Fruit fly (Drosophila melanogaster) whole organism, embryonic: Measurements from ENCODE around the gene Ns1.

Experiments
- Adf1 ChIP-seq: fragments of 200-800 bp; sonication (Bioruptor generic); IDR thresholded peaks from 2 replicates; pipeline ENCODE4 v1.3.6; 2022; ENCODE audit warnings: missing biosample characterization, missing genetic modification characterization
- Atf6 ChIP-seq: fragments of 200-800 bp; sonication (Bioruptor generic); IDR thresholded peaks from 2 replicates; pipeline ENCODE4 v1.3.6; 2022; ENCODE audit warnings: missing biosample characterization, missing genetic modification characterization
- BEAF-32 ChIP-seq: fragments of 200-800 bp; sonication (Bioruptor generic); optimal IDR thresholded peaks from 3 replicates; lab custom pipeline; 2017; ENCODE audit warnings: missing biosample characterization, missing genetic modification characterization, mild to moderate bottlenecking, moderate library complexity, missing genetic modification reagents
- BtbVII ChIP-seq: fragments of 200-800 bp; sonication (Bioruptor generic); optimal IDR thresholded peaks from 3 replicates; lab custom pipeline; 2017; ENCODE audit warnings: missing biosample characterization, mild to moderate bottlenecking, missing genetic modification characterization
- C15 ChIP-seq: fragments of 200-800 bp; sonication (Bioruptor generic); IDR thresholded peaks from 3 replicates; pipeline ENCODE4 v1.3.6; 2022; ENCODE audit warnings: missing biosample characterization, missing genetic modification characterization
- CG11085 ChIP-seq: fragments of 200-800 bp; sonication (Bioruptor generic); IDR thresholded peaks from 2 replicates; pipeline ENCODE4 v1.3.6; 2022; ENCODE audit warnings: missing biosample characterization, missing genetic modification characterization
- CG12744 ChIP-seq: fragments of 200-800 bp; sonication (Bioruptor generic); optimal IDR thresholded peaks from 2 replicates; lab custom pipeline; 2016; ENCODE audit warnings: missing biosample characterization, missing genetic modification characterization
- CG1602 ChIP-seq: fragments of 200-800 bp; sonication (Bioruptor generic); optimal IDR thresholded peaks from 3 replicates; lab custom pipeline; 2016; ENCODE audit warnings: missing biosample characterization, missing genetic modification characterization
- CG17802 ChIP-seq: fragments of 200-800 bp; sonication (Bioruptor generic); optimal IDR thresholded peaks from 2 replicates; lab custom pipeline; 2018; ENCODE audit warnings: missing biosample characterization, mild to moderate bottlenecking, missing genetic modification characterization, moderate library complexity
- CG2199 ChIP-seq: fragments of 200-800 bp; sonication (Bioruptor generic); IDR thresholded peaks from 3 replicates; pipeline ENCODE4 v1.3.6; 2022; ENCODE audit warnings: missing biosample characterization, missing genetic modification characterization
- CG31224 ChIP-seq: fragments of 200-800 bp; sonication (Bioruptor generic); IDR thresholded peaks from 2 replicates; pipeline ENCODE4 v1.3.6; 2022; ENCODE audit warnings: missing biosample characterization, missing genetic modification characterization
- CG3163 ChIP-seq: fragments of 200-800 bp; sonication (Bioruptor generic); optimal IDR thresholded peaks from 3 replicates; lab custom pipeline; 2016; ENCODE audit warnings: missing biosample characterization, missing genetic modification characterization
- CG34376 ChIP-seq: fragments of 200-800 bp; sonication (Bioruptor generic); optimal IDR thresholded peaks from 2 replicates; lab custom pipeline; 2018; ENCODE audit warnings: missing biosample characterization, mild to moderate bottlenecking, missing genetic modification characterization
- CG3847 ChIP-seq: fragments of 200-800 bp; sonication (Bioruptor generic); IDR thresholded peaks from 2 replicates; pipeline ENCODE4 v1.3.6; 2022; ENCODE audit warnings: missing biosample characterization, missing genetic modification characterization
- CG4360 ChIP-seq: fragments of 200-800 bp; sonication (Bioruptor generic); IDR thresholded peaks from 2 replicates; pipeline ENCODE4 v1.3.6; 2022; ENCODE audit warnings: missing biosample characterization, missing genetic modification characterization
- CG5180 ChIP-seq: fragments of 200-800 bp; sonication (Bioruptor generic); optimal IDR thresholded peaks from 3 replicates; lab custom pipeline; 2017; ENCODE audit warnings: missing biosample characterization, missing genetic modification characterization, mild to moderate bottlenecking, moderate library complexity, missing genetic modification reagents
- CG6854 ChIP-seq: fragments of 200-800 bp; sonication (Bioruptor generic); optimal IDR thresholded peaks from 3 replicates; lab custom pipeline; 2017; ENCODE audit warnings: missing biosample characterization, mild to moderate bottlenecking, missing genetic modification characterization
- CG7745 ChIP-seq: fragments of 200-800 bp; sonication (Bioruptor generic); optimal IDR thresholded peaks from 2 replicates; lab custom pipeline; 2018; ENCODE audit warnings: missing biosample characterization, mild to moderate bottlenecking, missing genetic modification characterization, moderate library complexity
- CG8359 ChIP-seq: fragments of 200-800 bp; sonication (Bioruptor generic); optimal IDR thresholded peaks from 2 replicates; lab custom pipeline; 2017; ENCODE audit warnings: missing biosample characterization, mild to moderate bottlenecking, missing genetic modification characterization, borderline replicate concordance
- CG8765 ChIP-seq: fragments of 200-800 bp; sonication (Bioruptor generic); IDR thresholded peaks from 2 replicates; pipeline ENCODE4 v1.3.6; 2022; ENCODE audit warnings: missing biosample characterization, missing genetic modification characterization
- Deaf1 ChIP-seq: fragments of 200-800 bp; optimal IDR thresholded peaks from 3 replicates; lab custom pipeline; 2019; ENCODE audit warnings: missing biosample characterization, mild to moderate bottlenecking, missing genetic modification characterization, moderate library complexity
- Dip3 ChIP-seq: fragments of 200-800 bp; sonication (Bioruptor generic); optimal IDR thresholded peaks from 3 replicates; lab custom pipeline; 2016; ENCODE audit warnings: missing biosample characterization, missing genetic modification characterization
- Doc3 ChIP-seq: fragments of 200-800 bp; sonication (Bioruptor generic); IDR thresholded peaks from 3 replicates; pipeline ENCODE4 v1.3.6; 2022; ENCODE audit warnings: missing biosample characterization, missing genetic modification characterization; ENCODE audit not compliant: partially characterized antibody
- Dp ChIP-seq: fragments of 200-800 bp; sonication (Bioruptor generic); optimal IDR thresholded peaks from 2 replicates; lab custom pipeline; 2018; ENCODE audit warnings: missing biosample characterization, mild to moderate bottlenecking, missing genetic modification characterization, moderate library complexity
- Eip74EF ChIP-seq, 2 experiments: fragments of 200-800 bp in 1 of 2; fragments of >200 bp in 1 of 2; sonication (Bioruptor generic) in 1 of 2; optimal IDR thresholded peaks; 2 replicates each; lab custom pipeline; 2017 to 2019; ENCODE audit warnings: missing biosample characterization in 2 of 2, missing genetic modification characterization in 2 of 2, mild to moderate bottlenecking in 1 of 2, moderate library complexity in 1 of 2
- HLH4C ChIP-seq: fragments of 200-800 bp; sonication (Bioruptor generic); IDR thresholded peaks from 3 replicates; pipeline ENCODE4 v1.3.6; 2022; ENCODE audit warnings: missing biosample characterization, missing genetic modification characterization; ENCODE audit not compliant: partially characterized antibody
- Mad ChIP-seq: fragments of 200-800 bp; sonication (Bioruptor generic); optimal IDR thresholded peaks from 2 replicates; lab custom pipeline; 2016; ENCODE audit warnings: missing biosample characterization, missing genetic modification characterization
- NFAT ChIP-seq: fragments of 200-800 bp; sonication (Bioruptor generic); IDR thresholded peaks from 2 replicates; pipeline ENCODE4 v1.3.6; 2022; ENCODE audit warnings: missing biosample characterization, missing genetic modification characterization
- NfI ChIP-seq: fragments of 200-800 bp; sonication (Bioruptor generic); optimal IDR thresholded peaks from 3 replicates; lab custom pipeline; 2018; ENCODE audit warnings: missing biosample characterization, mild to moderate bottlenecking, missing genetic modification characterization, moderate library complexity
- Scr ChIP-seq: fragments of 200-800 bp; sonication (Bioruptor generic); IDR thresholded peaks from 2 replicates; pipeline ENCODE4 v1.3.6; 2022; ENCODE audit warnings: missing biosample characterization, missing genetic modification characterization; ENCODE audit not compliant: partially characterized antibody
- Xbp1 ChIP-seq: fragments of 200-800 bp; sonication (Bioruptor generic); optimal IDR thresholded peaks from 3 replicates; lab custom pipeline; 2016; ENCODE audit warnings: missing biosample characterization, mild to moderate bottlenecking, missing genetic modification characterization
- amos ChIP-seq: fragments of 200-800 bp; sonication (Bioruptor generic); IDR thresholded peaks from 2 replicates; pipeline ENCODE4 v1.3.6; 2022; ENCODE audit warnings: missing biosample characterization, missing genetic modification characterization; ENCODE audit not compliant: partially characterized antibody
- aop ChIP-seq: fragments of 200-800 bp; sonication (Bioruptor generic); IDR thresholded peaks from 2 replicates; pipeline ENCODE4 v1.3.6; 2022; ENCODE audit warnings: missing biosample characterization, missing genetic modification characterization
- gsb-n ChIP-seq: fragments of 200-800 bp; sonication (Bioruptor generic); optimal IDR thresholded peaks from 3 replicates; lab custom pipeline; 2018; ENCODE audit warnings: missing biosample characterization, mild to moderate bottlenecking, missing genetic modification characterization
- h ChIP-seq: fragments of >200 bp; optimal IDR thresholded peaks from 2 replicates; lab custom pipeline; 2017
- hbn ChIP-seq: fragments of 200-800 bp; sonication (Bioruptor generic); IDR thresholded peaks from 2 replicates; pipeline ENCODE4 v1.3.6; 2022; ENCODE audit warnings: missing biosample characterization, missing genetic modification characterization; ENCODE audit not compliant: partially characterized antibody
- inv ChIP-seq: fragments of 200-800 bp; sonication (Bioruptor generic); IDR thresholded peaks from 2 replicates; pipeline ENCODE4 v1.3.6; 2022; ENCODE audit warnings: missing biosample characterization, missing genetic modification characterization; ENCODE audit not compliant: partially characterized antibody
- kni ChIP-seq: fragments of 200-800 bp; sonication (Bioruptor generic); optimal IDR thresholded peaks from 3 replicates; lab custom pipeline; 2017; ENCODE audit warnings: mild to moderate bottlenecking, missing biosample characterization, missing genetic modification reagents, missing genetic modification characterization
- knrl ChIP-seq: fragments of 200-800 bp; sonication (Bioruptor generic); IDR thresholded peaks from 3 replicates; pipeline ENCODE4 v1.3.6; 2022; ENCODE audit warnings: missing biosample characterization, missing genetic modification characterization; ENCODE audit not compliant: partially characterized antibody
- lab ChIP-seq: fragments of 200-800 bp; sonication (Bioruptor generic); optimal IDR thresholded peaks from 3 replicates; lab custom pipeline; 2017; ENCODE audit warnings: missing biosample characterization, missing genetic modification characterization, mild to moderate bottlenecking, moderate library complexity, missing genetic modification reagents
- lbe ChIP-seq: fragments of 200-800 bp; sonication (Bioruptor generic); optimal IDR thresholded peaks from 2 replicates; lab custom pipeline; 2016; ENCODE audit warnings: missing biosample characterization, mild to moderate bottlenecking, missing genetic modification characterization
- nerfin-2 ChIP-seq: fragments of 200-800 bp; sonication (Bioruptor generic); IDR thresholded peaks from 2 replicates; pipeline ENCODE4 v1.3.6; 2022; ENCODE audit warnings: missing biosample characterization, missing genetic modification characterization; ENCODE audit not compliant: partially characterized antibody
- otp ChIP-seq: fragments of 200-800 bp; sonication (Bioruptor generic); IDR thresholded peaks from 3 replicates; pipeline ENCODE4, ENCODE4 v1.3.6; 2022; ENCODE audit warnings: missing biosample characterization, missing genetic modification characterization
- pan ChIP-seq, 4 experiments: fragments of >200 bp in 3 of 4; fragments of 200-800 bp in 1 of 4; sonication (Bioruptor generic) in 1 of 4; optimal IDR thresholded peaks in 3 of 4; IDR thresholded peaks in 1 of 4; 2 replicates each; pipeline versions ENCODE4 v1.3.6 to Lab custom; 2017 to 2022; ENCODE audit warnings: missing biosample characterization in 2 of 4, missing genetic modification characterization in 2 of 4, mixed read lengths in 1 of 4
- pros ChIP-seq: fragments of 200-800 bp; sonication (Bioruptor generic); optimal IDR thresholded peaks from 3 replicates; lab custom pipeline; 2019; ENCODE audit warnings: missing biosample characterization, mild to moderate bottlenecking, missing genetic modification characterization, moderate library complexity
- pzg ChIP-seq: fragments of 200-800 bp; sonication (Bioruptor generic); optimal IDR thresholded peaks from 3 replicates; lab custom pipeline; 2018; ENCODE audit warnings: missing biosample characterization, mild to moderate bottlenecking, missing genetic modification characterization, moderate library complexity
- run ChIP-seq: fragments of 200-800 bp; sonication (Bioruptor generic); optimal IDR thresholded peaks from 3 replicates; lab custom pipeline; 2018; ENCODE audit warnings: missing biosample characterization, mild to moderate bottlenecking, missing genetic modification characterization
- so ChIP-seq: fragments of 200-800 bp; sonication (Bioruptor generic); IDR thresholded peaks from 3 replicates; pipeline ENCODE4 v1.3.6; 2022; ENCODE audit warnings: missing biosample characterization, missing genetic modification characterization

The Ns1 gene

dm6 chr3R:17118917-17119378, 46.5 kb upstream of the Ns1 start (continued):
- no peak; the same call in 2 of the 3 replicates for TF ChIP-seq Doc3 (GFP tag; lab: Robert Waterston, UW)
- no peak for TF ChIP-seq Xbp1 (GFP tag; lab: Kevin White, UChicago)
- TF ChIP-seq CG8765 (GFP tag; lab: Robert Waterston, UW) = no peak
- TF ChIP-seq knrl (GFP tag; lab: Robert Waterston, UW) = no peak
- peak; percentile 85 for TF ChIP-seq Deaf1 (tag; lab: Kevin White, UChicago)
- peak; percentile 43 for TF ChIP-seq kni
- TF ChIP-seq CG2199 (GFP tag; lab: Robert Waterston, UW) = 0 out of 3 replicates have a peak, but pooled peaks have one; percentile 4
- no peak for TF ChIP-seq h (lab: Kevin White, UChicago)
- no peak for TF ChIP-seq CG31224 (GFP tag; lab: Robert Waterston, UW)
- no peak for TF ChIP-seq C15 (GFP tag; lab: Robert Waterston, UW)
- 0 out of 2 replicates have a peak, but pooled peaks have one; percentile 22 for TF ChIP-seq CG11085 (GFP tag; lab: Robert Waterston, UW)
- peak; percentile 32; the same call in 1 of the 2 replicates for TF ChIP-seq Atf6 (GFP tag; lab: Robert Waterston, UW)
- TF ChIP-seq CG34376 (GFP tag; lab: Kevin White, UChicago) = peak; percentile 48
- peak; percentile 62; the same call in 1 of the 2 replicates for TF ChIP-seq CG4360 (GFP tag; lab: Robert Waterston, UW)
- TF ChIP-seq CG7745 (tag; lab: Kevin White, UChicago) = peak; percentile 35
- no peak for TF ChIP-seq run (tag; lab: Kevin White, UChicago)
- TF ChIP-seq CG1602 (GFP tag; lab: Kevin White, UChicago) = no peak
- no peak for TF ChIP-seq BtbVII
- TF ChIP-seq pan (optimal IDR thresholded peaks at IDR 0.05; lab: Kevin White, UChicago) = no peak
- TF ChIP-seq pan (GFP tag; optimal IDR thresholded peaks at IDR 0.05 in 1 of 2, IDR thresholded peaks at IDR 0.05 in 1 of 2) = peak in 1 of 2 experiments; percentile 18
- no peak for TF ChIP-seq NFAT (GFP tag; lab: Robert Waterston, UW)
- peak; percentile 11 for TF ChIP-seq CG6854 (GFP tag; lab: Kevin White, UChicago)
- TF ChIP-seq pros = peak; percentile 68
- TF ChIP-seq Adf1 = peak; percentile 22; the same call in 1 of the 2 replicates
- TF ChIP-seq HLH4C (GFP tag; lab: Robert Waterston, UW) = no peak
- no peak for TF ChIP-seq Mad (GFP tag; lab: Kevin White, UChicago)
- peak; percentile 39; the same call in 1 of the 2 replicates for TF ChIP-seq inv (GFP tag; lab: Robert Waterston, UW)
- TF ChIP-seq otp (GFP tag; lab: Robert Waterston, UW) = no peak
- no peak; the same call in 1 of the 2 replicates for TF ChIP-seq nerfin-2 (GFP tag; lab: Robert Waterston, UW)
- no peak for TF ChIP-seq aop (GFP tag; lab: Robert Waterston, UW)
- no peak for TF ChIP-seq CG5180 (GFP tag; lab: Kevin White, UChicago)
- TF ChIP-seq gsb-n (tag; lab: Kevin White, UChicago) = no peak
- TF ChIP-seq CG8359 (GFP tag; lab: Kevin White, UChicago) = peak; percentile 7
- TF ChIP-seq Eip74EF (GFP tag; optimal IDR thresholded peaks at IDR 0.05; lab: Kevin White, UChicago) = peak in 1 of 2 experiments; percentile 7
- peak; percentile 21; the same call in 1 of the 2 replicates for TF ChIP-seq Scr (GFP tag; lab: Robert Waterston, UW)
- TF ChIP-seq CG12744 (GFP tag; lab: Kevin White, UChicago) = no peak
- TF ChIP-seq CG17802 (tag; lab: Kevin White, UChicago) = no peak
- TF ChIP-seq so (GFP tag; lab: Robert Waterston, UW) = no peak
- no peak for TF ChIP-seq BEAF-32 (GFP tag; lab: Kevin White, UChicago)
- TF ChIP-seq CG3847 (GFP tag; lab: Robert Waterston, UW) = no peak
- TF ChIP-seq lab (GFP tag; lab: Kevin White, UChicago) = peak; percentile 36
- TF ChIP-seq pzg (GFP tag; lab: Kevin White, UChicago) = no peak
- no peak for TF ChIP-seq NfI (GFP tag; lab: Kevin White, UChicago)
- peak; percentile 96 for TF ChIP-seq CG3163 (GFP tag; lab: Kevin White, UChicago)
- TF ChIP-seq hbn (GFP tag; lab: Robert Waterston, UW) = peak; percentile 48; the same call in 1 of the 2 replicates
- no peak for TF ChIP-seq Dip3 (GFP tag; lab: Kevin White, UChicago)
- no peak for TF ChIP-seq Dp (GFP tag; lab: Kevin White, UChicago)
- TF ChIP-seq lbe (GFP tag; lab: Kevin White, UChicago) = peak; percentile 62
- TF ChIP-seq amos (GFP tag; lab: Robert Waterston, UW) = no peak
